Fruit fly (Drosophila melanogaster): ENCODE results near the gene CG42371.

- TF ChIP-seq psq (optimal IDR thresholded peaks at IDR 0.05) (no peak), h (optimal IDR thresholded peaks at IDR 0.05) (no peak), ttk (optimal IDR thresholded peaks at IDR 0.05) (no peak), insv (optimal IDR thresholded peaks at IDR 0.05) (no peak), Sin3A (optimal IDR thresholded peaks at IDR 0.05) (no peak), Myc (optimal IDR thresholded peaks at IDR 0.05) (no peak)
Measured at dm6 chr2L:2202018-2202852, 14.8 kb downstream of the CG42371 start.

Measured in Kc167 (cell line).